Worm (Caenorhabditis elegans) whole organism, L4 larva: ENCODE results near the gene R03G8.6.

Experiments
- F44E2.7 ChIP-seq: fragments of 200-800 bp; sonication (Bioruptor generic); IDR thresholded peaks from 2 replicates; pipeline ENCODE4 v2.1.2; 2022; ENCODE audit warnings: missing genetic modification characterization, missing compliant biosample characterization
- F49E8.2 ChIP-seq: sonication (generic microtip); optimal IDR thresholded peaks from 2 replicates; lab custom pipeline; 2016; ENCODE audit warnings: missing compliant biosample characterization, mild to moderate bottlenecking, missing genetic modification characterization, borderline replicate concordance
- ceh-20 ChIP-seq: fragments of 200-800 bp; sonication (Bioruptor generic); IDR thresholded peaks from 2 replicates; pipeline ENCODE4 v1.3.6; 2022; ENCODE audit warnings: missing genetic modification reagents, missing genetic modification characterization, missing compliant biosample characterization
- ces-1 ChIP-seq: fragments of 150-350 bp; sonication (generic microtip); optimal IDR thresholded peaks from 4 replicates; lab custom pipeline; 2014; ENCODE audit warnings: missing biosample characterization, missing genetic modification reagents, missing genetic modification characterization
- dmd-9 ChIP-seq: fragments of 200-800 bp; sonication (Bioruptor generic); IDR thresholded peaks from 2 replicates; pipeline ENCODE4 v1.3.6; 2022; ENCODE audit warnings: missing genetic modification reagents, missing genetic modification characterization, missing compliant biosample characterization
- dpl-1 ChIP-seq: fragments of 150-350 bp; optimal IDR thresholded peaks from 2 replicates; lab custom pipeline; 2014; ENCODE audit warnings: missing biosample characterization, missing genetic modification reagents, missing genetic modification characterization
- hlh-11 ChIP-seq: fragments of 200-800 bp; sonication (Bioruptor generic); optimal IDR thresholded peaks from 2 replicates; lab custom pipeline; 2018; ENCODE audit warnings: mild to moderate bottlenecking, missing genetic modification characterization, missing compliant biosample characterization
- lin-1 ChIP-seq: fragments of 200-800 bp; sonication (Bioruptor generic); IDR thresholded peaks from 2 replicates; pipeline ENCODE4 v1.3.6; 2022; ENCODE audit warnings: missing genetic modification reagents, missing genetic modification characterization, missing compliant biosample characterization
- lin-39 ChIP-seq: fragments of 150-350 bp; optimal IDR thresholded peaks from 2 replicates; lab custom pipeline; 2014; ENCODE audit warnings: missing biosample characterization, missing genetic modification reagents, missing genetic modification characterization
- mdl-1 ChIP-seq, 2 experiments: fragments of 150-350 bp in 1 of 2; sonication (generic microtip) in 1 of 2; optimal IDR thresholded peaks; 2 replicates each; lab custom pipeline; 2014 to 2017; ENCODE audit warnings: missing biosample characterization in 2 of 2, missing genetic modification characterization in 2 of 2
- nhr-102 ChIP-seq: sonication (generic microtip); optimal IDR thresholded peaks from 2 replicates; lab custom pipeline; 2016; ENCODE audit warnings: mild to moderate bottlenecking, missing genetic modification characterization, moderate library complexity, missing compliant biosample characterization
- nhr-25 ChIP-seq: sonication (generic microtip); optimal IDR thresholded peaks from 2 replicates; lab custom pipeline; 2017; ENCODE audit warnings: missing genetic modification characterization, mild to moderate bottlenecking, missing compliant biosample characterization, antibody characterized with exemption, moderate library complexity, borderline replicate concordance; ENCODE audit not compliant: insufficient read depth
- pqm-1 ChIP-seq: sonication (generic microtip); optimal IDR thresholded peaks from 2 replicates; lab custom pipeline; 2017; ENCODE audit warnings: missing biosample characterization, missing genetic modification characterization
- snpc-1.2 ChIP-seq: fragments of 200-800 bp; sonication (Bioruptor generic); IDR thresholded peaks from 2 replicates; pipeline ENCODE4 v1.3.6; 2022; ENCODE audit warnings: missing genetic modification reagents, missing genetic modification characterization, missing compliant biosample characterization

- no peak for TF ChIP-seq lin-39
- no peak for TF ChIP-seq ces-1 (GFP tag; lab: Kevin White, UChicago)
- no peak for TF ChIP-seq nhr-25 (tag; lab: Kevin White, UChicago)
- TF ChIP-seq snpc-1.2 (GFP tag; lab: Robert Waterston, UW), result no peak
- no peak for TF ChIP-seq pqm-1 (tag; lab: Kevin White, UChicago)
- TF ChIP-seq F44E2.7, result no peak
- no peak for TF ChIP-seq mdl-1 (tag; optimal IDR thresholded peaks at IDR 0.05; lab: Kevin White, UChicago)
- TF ChIP-seq dmd-9 (GFP tag; lab: Robert Waterston, UW), result no peak
- TF ChIP-seq nhr-102 (tag; lab: Kevin White, UChicago), result no peak
- no peak for TF ChIP-seq ceh-20 (GFP tag; lab: Robert Waterston, UW)
- no peak for TF ChIP-seq hlh-11 (tag; lab: Kevin White, UChicago)
- no peak for TF ChIP-seq F49E8.2 (tag; lab: Kevin White, UChicago)
- TF ChIP-seq dpl-1 (GFP tag; lab: Kevin White, UChicago), result no peak
- no peak for TF ChIP-seq lin-1
Observed at ce11 chrX:13091199-13091598, 9.1 kb downstream of the R03G8.6 start.
